Worm (Caenorhabditis elegans): ENCODE measurements around the gene Y102A11A.9.

DNA sequence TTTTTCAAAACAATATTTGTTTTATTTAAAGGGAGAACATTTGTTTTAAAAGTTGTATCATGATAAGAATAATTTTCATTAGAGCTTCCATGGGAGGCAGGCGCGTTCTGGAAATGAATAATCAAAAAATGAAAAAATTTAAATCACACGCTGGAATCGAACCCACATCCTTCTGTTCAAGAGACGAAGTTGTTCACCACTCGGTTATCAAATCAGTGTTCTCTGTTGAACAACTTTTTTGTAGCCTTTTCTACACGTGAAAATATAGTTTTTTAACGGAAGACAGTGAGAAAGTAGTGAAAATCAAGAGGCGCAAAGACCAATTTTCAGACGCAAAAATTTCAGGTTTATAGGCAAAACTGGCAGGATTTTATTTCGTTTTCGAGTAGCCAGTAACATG is 40.2 kb upstream of the Y102A11A.9 start:
- no peak for TF ChIP-seq him-1 (tag; optimal IDR thresholded peaks at IDR 0.05)
- no peak for TF ChIP-seq W03F9.2 (tag; optimal IDR thresholded peaks at IDR 0.05)
- TF ChIP-seq dao-5 (tag; optimal IDR thresholded peaks at IDR 0.05): no peak

All from whole organism, L4/young adult.